Worm (Caenorhabditis elegans): Measurements from ENCODE around the gene spe-10.

spe-10 gene

ce11 chrV:10355773-10356335 lies 28.2 kb upstream of the spe-10 start, which contains the start of gene sluh-7:
Gene sluh-7 (minus strand): TSS chrV:10355823.
- TF ChIP-seq pes-1 (GFP tag; IDR thresholded peaks at IDR 0.05): no peak; the same call in 1 of the 2 replicates
- TF ChIP-seq hmg-4 (GFP tag; optimal IDR thresholded peaks at IDR 0.05): no peak
- peak; percentile 43 for TF ChIP-seq F13C5.2 (tag; optimal IDR thresholded peaks at IDR 0.05)
- TF ChIP-seq tra-4 (tag; optimal IDR thresholded peaks at IDR 0.05): no peak
- TF ChIP-seq ceh-13 (GFP tag; optimal IDR thresholded peaks at IDR 0.05): peak; percentile 28
- TF ChIP-seq tbx-11 (GFP tag; IDR thresholded peaks at IDR 0.05): no peak
- TF ChIP-seq B0310.2 (tag; optimal IDR thresholded peaks at IDR 0.05): no peak
- no peak for TF ChIP-seq hmbx-1 (tag; optimal IDR thresholded peaks at IDR 0.05)
- TF ChIP-seq aly-1 (tag; optimal IDR thresholded peaks at IDR 0.05): no peak
- TF ChIP-seq ceh-36 (tag; optimal IDR thresholded peaks at IDR 0.05): no peak
- TF ChIP-seq hnd-1 (tag; optimal IDR thresholded peaks at IDR 0.05): peak; percentile 21
- no peak for TF ChIP-seq sea-1 (GFP tag; conservative IDR thresholded peaks at IDR 0.05)
- TF ChIP-seq ama-1 (optimal IDR thresholded peaks at IDR 0.05): no peak
- peak; percentile 86 for TF ChIP-seq tbx-37 (GFP tag; conservative IDR thresholded peaks at IDR 0.05)
- TF ChIP-seq scrt-1 (GFP tag; IDR thresholded peaks at IDR 0.05): no peak
- TF ChIP-seq ets-7 (tag; optimal IDR thresholded peaks at IDR 0.05): no peak
- TF ChIP-seq flt-1 (GFP tag; IDR thresholded peaks at IDR 0.05): no peak

- TF ChIP-seq hmg-4 (GFP tag; optimal IDR thresholded peaks at IDR 0.05) (no peak), sea-1 (GFP tag; conservative IDR thresholded peaks at IDR 0.05) (no peak), hnd-1 (tag; optimal IDR thresholded peaks at IDR 0.05) (no peak), aly-1 (tag; optimal IDR thresholded peaks at IDR 0.05) (no peak), ama-1 (optimal IDR thresholded peaks at IDR 0.05) (no peak), ceh-13 (GFP tag; optimal IDR thresholded peaks at IDR 0.05) (no peak), tbx-37 (GFP tag; conservative IDR thresholded peaks at IDR 0.05) (no peak), B0310.2 (tag; optimal IDR thresholded peaks at IDR 0.05) (no peak), pes-1 (GFP tag; IDR thresholded peaks at IDR 0.05) (no peak), F13C5.2 (tag; optimal IDR thresholded peaks at IDR 0.05) (no peak), tra-4 (tag; optimal IDR thresholded peaks at IDR 0.05) (no peak), flt-1 (GFP tag; IDR thresholded peaks at IDR 0.05) (no peak), scrt-1 (GFP tag; IDR thresholded peaks at IDR 0.05) (no peak), tbx-11 (GFP tag; IDR thresholded peaks at IDR 0.05) (no peak), ceh-36 (tag; optimal IDR thresholded peaks at IDR 0.05) (no peak), ets-7 (tag; optimal IDR thresholded peaks at IDR 0.05) (no peak)
Observed at ce11 chrV:10357467-10357953, 26.5 kb upstream of the spe-10 start, which contains the start of gene ceeh-2. Gene ceeh-2 (minus strand): TSS chrV:10357903.

DNA sequence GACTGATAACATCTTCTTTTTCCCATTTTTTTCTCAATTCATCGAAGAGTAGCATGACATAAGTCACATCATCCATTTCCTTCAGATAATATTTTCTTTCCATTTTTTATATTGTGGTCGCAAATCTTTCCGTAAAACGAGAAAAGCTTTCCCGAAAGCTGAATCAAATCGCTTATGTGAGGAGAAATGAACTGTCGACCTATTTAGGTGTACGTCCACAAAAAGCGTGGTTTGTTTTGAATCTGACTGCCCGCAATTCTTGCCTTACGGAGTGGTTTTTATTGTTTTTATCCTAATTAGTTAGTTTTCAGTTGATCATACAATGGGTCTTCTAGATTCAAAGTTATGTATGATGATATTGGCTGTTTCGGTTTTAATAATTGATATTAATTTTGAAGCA lies 25.8 kb upstream of the spe-10 start, which contains the start of gene ttll-15:
ttll-15 (plus strand) TSS at position 301 of the 400 bp plus-strand sequence.
- TF ChIP-seq hmg-4 (GFP tag; optimal IDR thresholded peaks at IDR 0.05) (no peak), B0310.2 (tag; optimal IDR thresholded peaks at IDR 0.05) (no peak), ets-7 (tag; optimal IDR thresholded peaks at IDR 0.05) (no peak)

DNA sequence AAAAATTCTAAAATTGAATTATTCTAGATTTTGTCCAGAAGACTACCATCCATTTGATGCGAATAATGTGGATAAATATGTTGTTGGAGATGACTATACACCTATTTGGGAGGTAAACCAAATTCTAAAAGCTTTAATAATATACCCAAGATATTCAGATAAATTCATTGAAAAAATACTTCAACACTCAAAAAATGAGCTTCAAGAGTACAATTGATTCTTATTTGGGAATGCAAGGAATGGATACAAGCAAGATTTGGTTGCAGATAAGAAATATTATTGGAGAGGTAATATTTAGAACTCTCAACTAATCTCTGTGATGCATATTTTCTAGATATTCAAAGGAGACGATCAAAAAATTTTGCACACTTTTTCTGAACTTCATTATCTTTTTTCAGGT lies 23.9 kb upstream of the spe-10 start:
- TF ChIP-seq B0310.2 (tag; optimal IDR thresholded peaks at IDR 0.05): no peak
- TF ChIP-seq ceh-36 (tag; optimal IDR thresholded peaks at IDR 0.05): no peak
- no peak for TF ChIP-seq ceh-13 (GFP tag; optimal IDR thresholded peaks at IDR 0.05)
- TF ChIP-seq ama-1 (optimal IDR thresholded peaks at IDR 0.05): no peak
- no peak for TF ChIP-seq hmg-4 (GFP tag; optimal IDR thresholded peaks at IDR 0.05)
- TF ChIP-seq scrt-1 (GFP tag; IDR thresholded peaks at IDR 0.05): no peak
- no peak for TF ChIP-seq tbx-37 (GFP tag; conservative IDR thresholded peaks at IDR 0.05)
- TF ChIP-seq F13C5.2 (tag; optimal IDR thresholded peaks at IDR 0.05): no peak

ce11 chrV:10361830-10362397 lies 22.1 kb upstream of the spe-10 start, which contains the start of gene cash-1:
Gene cash-1 (plus strand): TSS chrV:10362261.
- TF ChIP-seq tbx-11 (GFP tag; IDR thresholded peaks at IDR 0.05): no peak
- no peak for TF ChIP-seq aly-1 (tag; optimal IDR thresholded peaks at IDR 0.05)
- TF ChIP-seq B0310.2 (tag; optimal IDR thresholded peaks at IDR 0.05): no peak
- no peak for TF ChIP-seq hmg-4 (GFP tag; optimal IDR thresholded peaks at IDR 0.05)
- TF ChIP-seq flt-1 (GFP tag; IDR thresholded peaks at IDR 0.05): no peak
- no peak for TF ChIP-seq scrt-1 (GFP tag; IDR thresholded peaks at IDR 0.05)
- TF ChIP-seq ceh-13 (GFP tag; optimal IDR thresholded peaks at IDR 0.05): no peak
- TF ChIP-seq tbx-37 (GFP tag; conservative IDR thresholded peaks at IDR 0.05): no peak
- TF ChIP-seq hmbx-1 (tag; optimal IDR thresholded peaks at IDR 0.05): no peak
- TF ChIP-seq ceh-36 (tag; optimal IDR thresholded peaks at IDR 0.05): no peak
- TF ChIP-seq hnd-1 (tag; optimal IDR thresholded peaks at IDR 0.05): no peak
- TF ChIP-seq pes-1 (GFP tag; IDR thresholded peaks at IDR 0.05): no peak
- no peak for TF ChIP-seq F13C5.2 (tag; optimal IDR thresholded peaks at IDR 0.05)
- no peak for TF ChIP-seq ets-7 (tag; optimal IDR thresholded peaks at IDR 0.05)
- TF ChIP-seq ama-1 (optimal IDR thresholded peaks at IDR 0.05): no peak
- TF ChIP-seq sea-1 (GFP tag; conservative IDR thresholded peaks at IDR 0.05): no peak
- TF ChIP-seq tra-4 (tag; optimal IDR thresholded peaks at IDR 0.05): no peak

DNA sequence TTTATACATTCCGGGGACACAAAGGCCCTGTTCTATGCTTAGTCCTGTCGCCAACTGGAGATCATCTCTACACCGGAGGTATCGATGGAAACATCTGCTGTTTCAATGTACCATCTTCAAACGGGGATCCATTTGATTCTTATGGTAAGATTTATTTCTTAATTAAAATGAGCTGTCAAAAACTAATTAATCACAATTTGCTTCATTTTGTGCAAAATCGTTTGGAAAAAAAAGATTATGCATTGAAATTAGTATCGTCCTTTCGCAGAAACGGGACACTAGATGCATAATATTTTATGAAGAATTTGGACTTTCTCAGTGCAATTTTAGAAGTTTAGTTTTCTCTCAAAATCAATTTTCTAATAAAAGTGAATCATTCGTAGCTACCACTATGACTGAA lies 20.2 kb upstream of the spe-10 start:
- no peak for TF ChIP-seq B0310.2 (tag; optimal IDR thresholded peaks at IDR 0.05)
- TF ChIP-seq flt-1 (GFP tag; IDR thresholded peaks at IDR 0.05): no peak
- TF ChIP-seq scrt-1 (GFP tag; IDR thresholded peaks at IDR 0.05): no peak
- no peak for TF ChIP-seq pes-1 (GFP tag; IDR thresholded peaks at IDR 0.05)
- TF ChIP-seq hnd-1 (tag; optimal IDR thresholded peaks at IDR 0.05): no peak
- no peak for TF ChIP-seq F13C5.2 (tag; optimal IDR thresholded peaks at IDR 0.05)
- no peak for TF ChIP-seq hmg-4 (GFP tag; optimal IDR thresholded peaks at IDR 0.05)
- no peak for TF ChIP-seq hmbx-1 (tag; optimal IDR thresholded peaks at IDR 0.05)
- TF ChIP-seq aly-1 (tag; optimal IDR thresholded peaks at IDR 0.05): no peak
- TF ChIP-seq tbx-37 (GFP tag; conservative IDR thresholded peaks at IDR 0.05): no peak
- no peak for TF ChIP-seq tra-4 (tag; optimal IDR thresholded peaks at IDR 0.05)
- no peak for TF ChIP-seq ama-1 (optimal IDR thresholded peaks at IDR 0.05)
- TF ChIP-seq ceh-13 (GFP tag; optimal IDR thresholded peaks at IDR 0.05): no peak
- TF ChIP-seq ets-7 (tag; optimal IDR thresholded peaks at IDR 0.05): no peak
- no peak for TF ChIP-seq ceh-36 (tag; optimal IDR thresholded peaks at IDR 0.05)
- TF ChIP-seq tbx-11 (GFP tag; IDR thresholded peaks at IDR 0.05): no peak
- TF ChIP-seq sea-1 (GFP tag; conservative IDR thresholded peaks at IDR 0.05): no peak

DNA sequence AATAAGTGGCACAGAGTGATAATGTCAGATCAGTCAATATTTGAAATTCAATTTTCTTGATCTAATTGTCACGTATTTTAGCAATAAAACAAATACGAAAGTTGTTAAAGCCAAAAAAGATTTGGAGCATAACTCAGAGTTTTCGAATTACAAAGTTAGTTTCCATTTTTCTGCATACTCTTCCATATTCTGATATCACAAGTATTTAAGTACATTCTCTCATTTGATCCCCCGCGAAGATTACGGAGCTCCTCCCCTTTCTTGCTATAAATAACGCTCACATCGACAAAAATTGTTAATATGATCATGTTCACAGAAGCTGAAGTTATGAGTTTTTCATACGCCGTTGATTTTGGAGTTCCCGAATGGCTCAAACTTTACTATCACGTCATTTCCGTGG lies 15.8 kb upstream of the spe-10 start, which contains the start of gene sri-20:
sri-20 (plus strand) TSS at position 301 of the 400 bp plus-strand sequence.
- TF ChIP-seq ceh-36 (tag; optimal IDR thresholded peaks at IDR 0.05): no peak
- no peak for TF ChIP-seq hmg-4 (GFP tag; optimal IDR thresholded peaks at IDR 0.05)
- no peak for TF ChIP-seq ets-7 (tag; optimal IDR thresholded peaks at IDR 0.05)
- TF ChIP-seq scrt-1 (GFP tag; IDR thresholded peaks at IDR 0.05): no peak
- TF ChIP-seq tbx-37 (GFP tag; conservative IDR thresholded peaks at IDR 0.05): no peak
- TF ChIP-seq B0310.2 (tag; optimal IDR thresholded peaks at IDR 0.05): no peak
- TF ChIP-seq hmbx-1 (tag; optimal IDR thresholded peaks at IDR 0.05): no peak
- TF ChIP-seq flt-1 (GFP tag; IDR thresholded peaks at IDR 0.05): no peak
- no peak for TF ChIP-seq tra-4 (tag; optimal IDR thresholded peaks at IDR 0.05)
- TF ChIP-seq pes-1 (GFP tag; IDR thresholded peaks at IDR 0.05): no peak
- TF ChIP-seq sea-1 (GFP tag; conservative IDR thresholded peaks at IDR 0.05): no peak
- no peak for TF ChIP-seq hnd-1 (tag; optimal IDR thresholded peaks at IDR 0.05)
- no peak for TF ChIP-seq ama-1 (optimal IDR thresholded peaks at IDR 0.05)
- no peak for TF ChIP-seq F13C5.2 (tag; optimal IDR thresholded peaks at IDR 0.05)
- TF ChIP-seq ceh-13 (GFP tag; optimal IDR thresholded peaks at IDR 0.05): no peak
- no peak for TF ChIP-seq aly-1 (tag; optimal IDR thresholded peaks at IDR 0.05)
- TF ChIP-seq tbx-11 (GFP tag; IDR thresholded peaks at IDR 0.05): no peak
